Fruit fly (Drosophila melanogaster) whole organism, embryonic: Measurements from ENCODE around the gene Rcd-1r.
A peak's percentile ranks its signal among the peaks of the same experiment; 100 is the strongest.

Source experiments
- Abd-B ChIP-seq: fragments of 200-800 bp; sonication (Bioruptor generic); optimal IDR thresholded peaks from 2 replicates; lab custom pipeline; 2018; ENCODE audit warnings: missing biosample characterization, mild to moderate bottlenecking, missing genetic modification characterization, moderate library complexity
- C15 ChIP-seq: fragments of 200-800 bp; sonication (Bioruptor generic); IDR thresholded peaks from 3 replicates; pipeline ENCODE4 v1.3.6; 2022; ENCODE audit warnings: missing biosample characterization, missing genetic modification characterization
- CG1024 ChIP-seq: fragments of 200-800 bp; sonication (Bioruptor generic); IDR thresholded peaks from 2 replicates; pipeline ENCODE4 v1.3.6; 2022; ENCODE audit warnings: missing biosample characterization, missing genetic modification characterization
- CG10543 ChIP-seq: fragments of 200-800 bp; sonication (Bioruptor generic); optimal IDR thresholded peaks from 3 replicates; lab custom pipeline; 2017; ENCODE audit warnings: missing biosample characterization, mild to moderate bottlenecking, missing genetic modification characterization, moderate library complexity
- CG15601 ChIP-seq: fragments of 200-800 bp; sonication (Bioruptor generic); optimal IDR thresholded peaks from 3 replicates; lab custom pipeline; 2019; ENCODE audit warnings: missing biosample characterization, mild to moderate bottlenecking, missing genetic modification characterization, moderate library complexity
- CG16815 ChIP-seq: fragments of 200-800 bp; sonication (Bioruptor generic); optimal IDR thresholded peaks from 3 replicates; lab custom pipeline; 2017; ENCODE audit warnings: missing biosample characterization, mild to moderate bottlenecking, missing genetic modification characterization
- CG17186 ChIP-seq: fragments of 200-800 bp; sonication (Bioruptor generic); optimal IDR thresholded peaks from 3 replicates; lab custom pipeline; 2017; ENCODE audit warnings: missing biosample characterization, missing genetic modification reagents, missing genetic modification characterization
- CG18599 ChIP-seq: fragments of 200-800 bp; sonication (Bioruptor generic); optimal IDR thresholded peaks from 3 replicates; lab custom pipeline; 2017; ENCODE audit warnings: missing biosample characterization, missing genetic modification characterization, mild to moderate bottlenecking, moderate library complexity, missing genetic modification reagents
- CG31365 ChIP-seq: fragments of 200-800 bp; sonication (Bioruptor generic); optimal IDR thresholded peaks from 2 replicates; lab custom pipeline; 2018; ENCODE audit warnings: missing biosample characterization, mild to moderate bottlenecking, missing genetic modification characterization
- CG5180 ChIP-seq: fragments of 200-800 bp; sonication (Bioruptor generic); optimal IDR thresholded peaks from 3 replicates; lab custom pipeline; 2017; ENCODE audit warnings: missing biosample characterization, missing genetic modification characterization, mild to moderate bottlenecking, moderate library complexity, missing genetic modification reagents
- CG6254 ChIP-seq: fragments of 200-800 bp; sonication (Bioruptor generic); optimal IDR thresholded peaks from 3 replicates; lab custom pipeline; 2017; ENCODE audit warnings: mild to moderate bottlenecking, missing biosample characterization, missing genetic modification reagents, missing genetic modification characterization
- CG6272 ChIP-seq: fragments of 200-800 bp; sonication (Bioruptor generic); IDR thresholded peaks from 2 replicates; pipeline ENCODE4 v1.3.6; 2022; ENCODE audit warnings: missing biosample characterization, missing genetic modification characterization
- CG7357 ChIP-seq: fragments of 200-800 bp; sonication (Bioruptor generic); IDR thresholded peaks from 3 replicates; pipeline ENCODE4 v1.3.6; 2022; ENCODE audit warnings: missing biosample characterization, missing genetic modification characterization
- CG7556 ChIP-seq: fragments of 200-800 bp; sonication (Bioruptor generic); optimal IDR thresholded peaks from 2 replicates; lab custom pipeline; 2017; ENCODE audit warnings: missing biosample characterization, mild to moderate bottlenecking, missing genetic modification characterization
- CG8359 ChIP-seq: fragments of 200-800 bp; sonication (Bioruptor generic); optimal IDR thresholded peaks from 2 replicates; lab custom pipeline; 2017; ENCODE audit warnings: missing biosample characterization, mild to moderate bottlenecking, missing genetic modification characterization, borderline replicate concordance
- CG8388 ChIP-seq: fragments of 200-800 bp; sonication (Bioruptor generic); optimal IDR thresholded peaks from 2 replicates; lab custom pipeline; 2019; ENCODE audit warnings: missing biosample characterization, mild to moderate bottlenecking, missing genetic modification characterization, moderate library complexity
- CG8478 ChIP-seq: fragments of >200 bp; optimal IDR thresholded peaks from 2 replicates; lab custom pipeline; 2018
- CG9437 ChIP-seq: fragments of 200-800 bp; sonication (Bioruptor generic); optimal IDR thresholded peaks from 2 replicates; lab custom pipeline; 2018; ENCODE audit warnings: missing biosample characterization, mild to moderate bottlenecking, missing genetic modification characterization
- E2f1 ChIP-seq: fragments of 200-800 bp; sonication (Bioruptor generic); IDR thresholded peaks from 2 replicates; pipeline ENCODE4 v1.3.6; 2022; ENCODE audit warnings: missing biosample characterization, missing genetic modification characterization
- Elba2 ChIP-seq: fragments of 200-800 bp; sonication (Bioruptor generic); optimal IDR thresholded peaks from 3 replicates; lab custom pipeline; 2016; ENCODE audit warnings: missing biosample characterization, missing genetic modification characterization
- HHEX ChIP-seq: fragments of 200-800 bp; sonication (Bioruptor generic); optimal IDR thresholded peaks from 3 replicates; lab custom pipeline; 2017; ENCODE audit warnings: missing biosample characterization, mild to moderate bottlenecking, missing genetic modification characterization, missing genetic modification reagents
- HLHmδ ChIP-seq: fragments of 200-800 bp; sonication (Bioruptor generic); optimal IDR thresholded peaks from 2 replicates; lab custom pipeline; 2018; ENCODE audit warnings: missing biosample characterization, mild to moderate bottlenecking, missing genetic modification characterization, moderate library complexity
- Hey ChIP-seq: fragments of 200-800 bp; sonication (Bioruptor generic); optimal IDR thresholded peaks from 3 replicates; lab custom pipeline; 2018; ENCODE audit warnings: missing biosample characterization, mild to moderate bottlenecking, missing genetic modification characterization
- MBD-R2 ChIP-seq: fragments of 200-800 bp; sonication (Bioruptor generic); IDR thresholded peaks from 2 replicates; pipeline ENCODE4 v1.3.6; 2022; ENCODE audit warnings: missing biosample characterization, missing genetic modification characterization
- NFAT ChIP-seq: fragments of 200-800 bp; sonication (Bioruptor generic); IDR thresholded peaks from 2 replicates; pipeline ENCODE4 v1.3.6; 2022; ENCODE audit warnings: missing biosample characterization, missing genetic modification characterization
- Ravus ChIP-seq: fragments of 200-800 bp; sonication (Bioruptor generic); IDR thresholded peaks from 2 replicates; pipeline ENCODE4 v1.3.6; 2022; ENCODE audit warnings: missing biosample characterization, missing genetic modification characterization
- Side ChIP-seq: fragments of 200-800 bp; sonication (Bioruptor generic); optimal IDR thresholded peaks from 2 replicates; lab custom pipeline; 2016; ENCODE audit warnings: missing biosample characterization, missing genetic modification characterization
- Sry-β ChIP-seq: fragments of 200-800 bp; sonication (Bioruptor generic); optimal IDR thresholded peaks from 2 replicates; lab custom pipeline; 2018; ENCODE audit warnings: missing biosample characterization, mild to moderate bottlenecking, missing genetic modification characterization, moderate library complexity
- Tbp ChIP-seq: fragments of >200 bp; optimal IDR thresholded peaks from 2 replicates; lab custom pipeline; 2018; ENCODE audit warnings: missing biosample characterization, missing genetic modification characterization
- ac ChIP-seq: fragments of 200-800 bp; sonication (Bioruptor generic); optimal IDR thresholded peaks from 3 replicates; lab custom pipeline; 2017; ENCODE audit warnings: missing biosample characterization, mild to moderate bottlenecking, missing genetic modification characterization
- ase ChIP-seq: fragments of 200-800 bp; sonication (Bioruptor generic); IDR thresholded peaks from 3 replicates; pipeline ENCODE4 v1.3.6; 2022; ENCODE audit warnings: missing biosample characterization, missing genetic modification characterization
- ash1 ChIP-seq: fragments of 200-800 bp; sonication (Bioruptor generic); optimal IDR thresholded peaks from 2 replicates; lab custom pipeline; 2018; ENCODE audit warnings: missing biosample characterization, mild to moderate bottlenecking, missing genetic modification characterization
- ato ChIP-seq: fragments of 200-800 bp; sonication (Bioruptor generic); IDR thresholded peaks from 2 replicates; pipeline ENCODE4 v1.3.6; 2022; ENCODE audit warnings: missing biosample characterization, missing genetic modification characterization; ENCODE audit not compliant: partially characterized antibody
- br ChIP-seq: fragments of >200 bp; optimal IDR thresholded peaks from 2 replicates; lab custom pipeline; 2017
- cato ChIP-seq: fragments of 200-800 bp; sonication (Bioruptor generic); optimal IDR thresholded peaks from 2 replicates; lab custom pipeline; 2016; ENCODE audit warnings: missing biosample characterization, missing genetic modification characterization, borderline replicate concordance
- caup ChIP-seq: fragments of 200-800 bp; sonication (Bioruptor generic); optimal IDR thresholded peaks from 3 replicates; lab custom pipeline; 2017; ENCODE audit warnings: missing biosample characterization, mild to moderate bottlenecking, missing genetic modification characterization, moderate library complexity; ENCODE audit not compliant: severe bottlenecking
- cwo ChIP-seq: fragments of 200-800 bp; sonication (Bioruptor generic); optimal IDR thresholded peaks from 3 replicates; lab custom pipeline; 2017; ENCODE audit warnings: missing biosample characterization, missing genetic modification characterization, mild to moderate bottlenecking, moderate library complexity, missing genetic modification reagents
- danr ChIP-seq: fragments of 200-800 bp; sonication (Bioruptor generic); IDR thresholded peaks from 2 replicates; pipeline ENCODE4 v1.3.6; 2022; ENCODE audit warnings: missing biosample characterization, missing genetic modification characterization
- fru ChIP-seq: fragments of >200 bp; optimal IDR thresholded peaks from 2 replicates; lab custom pipeline; 2017
- gce ChIP-seq: fragments of 200-800 bp; sonication (Bioruptor generic); IDR thresholded peaks from 3 replicates; pipeline ENCODE4 v1.3.6; 2022; ENCODE audit warnings: missing biosample characterization, missing genetic modification characterization
- h ChIP-seq: fragments of >200 bp; optimal IDR thresholded peaks from 2 replicates; lab custom pipeline; 2017
- hb ChIP-seq: fragments of 200-800 bp; sonication (Bioruptor generic); IDR thresholded peaks from 3 replicates; pipeline ENCODE4 v1.3.6; 2022; ENCODE audit warnings: missing biosample characterization, missing genetic modification characterization; ENCODE audit not compliant: partially characterized antibody
- klu ChIP-seq: fragments of 200-800 bp; sonication (Bioruptor generic); IDR thresholded peaks from 2 replicates; pipeline ENCODE4 v1.3.6; 2022; ENCODE audit warnings: missing biosample characterization, missing genetic modification characterization
- lmd ChIP-seq: fragments of 200-800 bp; sonication (Bioruptor generic); IDR thresholded peaks from 2 replicates; pipeline ENCODE4 v1.3.6; 2022; ENCODE audit warnings: missing biosample characterization, missing genetic modification characterization
- p53 ChIP-seq: fragments of 200-800 bp; sonication (Bioruptor generic); optimal IDR thresholded peaks from 2 replicates; lab custom pipeline; 2016; ENCODE audit warnings: missing biosample characterization, missing genetic modification characterization
- ranshi ChIP-seq: fragments of 200-800 bp; sonication (Bioruptor generic); IDR thresholded peaks from 2 replicates; pipeline ENCODE4 v1.3.6; 2022; ENCODE audit warnings: missing biosample characterization, missing genetic modification characterization
- sd ChIP-seq: fragments of 200-800 bp; sonication (Bioruptor generic); optimal IDR thresholded peaks from 3 replicates; lab custom pipeline; 2018; ENCODE audit warnings: missing biosample characterization, mild to moderate bottlenecking, missing genetic modification characterization, moderate library complexity
- slou ChIP-seq: fragments of 200-800 bp; sonication (Bioruptor generic); optimal IDR thresholded peaks from 3 replicates; lab custom pipeline; 2016; ENCODE audit warnings: missing biosample characterization, missing genetic modification characterization
- sr ChIP-seq: fragments of 200-800 bp; sonication (Bioruptor generic); IDR thresholded peaks from 3 replicates; pipeline ENCODE4 v1.3.6; 2022; ENCODE audit warnings: missing biosample characterization, missing genetic modification characterization
- sug ChIP-seq: fragments of 200-800 bp; optimal IDR thresholded peaks from 2 replicates; lab custom pipeline; 2019; ENCODE audit warnings: missing biosample characterization, mild to moderate bottlenecking, missing genetic modification characterization, moderate library complexity
- tx ChIP-seq: fragments of 200-800 bp; sonication (Bioruptor generic); optimal IDR thresholded peaks from 2 replicates; lab custom pipeline; 2016; ENCODE audit warnings: missing biosample characterization, missing genetic modification characterization

Gene Rcd-1r

dm6 chr2L:8982584-8983302 lies 31.1 kb downstream of the Rcd-1r start (continued):
- peak; percentile 44 for TF ChIP-seq CG18599 (GFP tag; lab: Kevin White, UChicago)
- no peak for TF ChIP-seq Ravus (GFP tag; lab: Robert Waterston, UW)
- TF ChIP-seq br (lab: Kevin White, UChicago) = no peak
- TF ChIP-seq HLHmδ = no peak
- TF ChIP-seq Elba2 (GFP tag; lab: Kevin White, UChicago) = no peak
- TF ChIP-seq CG15601 = no peak
- no peak for TF ChIP-seq CG8478 (lab: Kevin White, UChicago)
- peak; percentile 28; the same call in 1 of the 2 replicates for TF ChIP-seq NFAT (GFP tag; lab: Robert Waterston, UW)
- peak; percentile 32 for TF ChIP-seq cwo (GFP tag; lab: Kevin White, UChicago)
- no peak for TF ChIP-seq sug (tag; lab: Kevin White, UChicago)
- TF ChIP-seq CG8359 (GFP tag; lab: Kevin White, UChicago) = no peak
- peak; percentile 27 for TF ChIP-seq caup
- TF ChIP-seq CG8388 (GFP tag; lab: Kevin White, UChicago) = peak; percentile 31
- TF ChIP-seq cato (GFP tag; lab: Kevin White, UChicago) = no peak
- TF ChIP-seq CG9437 (GFP tag; lab: Kevin White, UChicago) = peak; percentile 7
- TF ChIP-seq ash1 = no peak
- no peak for TF ChIP-seq Tbp
- no peak for TF ChIP-seq h (lab: Kevin White, UChicago)
- no peak for TF ChIP-seq CG31365 (tag; lab: Kevin White, UChicago)
- TF ChIP-seq CG7357 (GFP tag; lab: Robert Waterston, UW) = peak; percentile 42; the same call in 1 of the 3 replicates
- no peak for TF ChIP-seq MBD-R2
- peak; percentile 2 for TF ChIP-seq CG10543 (GFP tag; lab: Kevin White, UChicago)
- peak; percentile 28 for TF ChIP-seq Abd-B (GFP tag; lab: Kevin White, UChicago)
- TF ChIP-seq CG7556 = peak; percentile 40
- TF ChIP-seq sr (GFP tag; lab: Robert Waterston, UW) = no peak
- no peak for TF ChIP-seq CG6272 (GFP tag; lab: Robert Waterston, UW)
- TF ChIP-seq CG6254 (GFP tag; lab: Kevin White, UChicago) = no peak
- TF ChIP-seq Sry-β = no peak
- no peak for TF ChIP-seq CG16815 (GFP tag; lab: Kevin White, UChicago)
- no peak for TF ChIP-seq slou (GFP tag; lab: Kevin White, UChicago)
- TF ChIP-seq hb (GFP tag; lab: Robert Waterston, UW) = no peak
- peak; percentile 24 for TF ChIP-seq HHEX
- TF ChIP-seq ato (GFP tag; lab: Robert Waterston, UW) = no peak
- peak; percentile 13 for TF ChIP-seq CG5180 (GFP tag; lab: Kevin White, UChicago)
- no peak for TF ChIP-seq klu (GFP tag; lab: Robert Waterston, UW)
- no peak for TF ChIP-seq CG17186 (GFP tag; lab: Kevin White, UChicago)
- no peak for TF ChIP-seq gce (GFP tag; lab: Robert Waterston, UW)
- no peak for TF ChIP-seq ac (GFP tag; lab: Kevin White, UChicago)
- TF ChIP-seq lmd (GFP tag; lab: Robert Waterston, UW) = peak; percentile 62; the same call in 1 of the 2 replicates
- no peak for TF ChIP-seq p53 (GFP tag; lab: Kevin White, UChicago)
- TF ChIP-seq fru (lab: Kevin White, UChicago) = no peak
- TF ChIP-seq danr (GFP tag; lab: Robert Waterston, UW) = no peak
- TF ChIP-seq C15 = no peak
- peak; percentile 45; the same call in 1 of the 3 replicates for TF ChIP-seq ase (GFP tag; lab: Robert Waterston, UW)
- no peak for TF ChIP-seq Side (GFP tag; lab: Kevin White, UChicago)
- TF ChIP-seq ranshi (GFP tag; lab: Robert Waterston, UW) = 0 out of 2 replicates have a peak, but pooled peaks have one; percentile 4
- no peak for TF ChIP-seq tx (GFP tag; lab: Kevin White, UChicago)
- 0 out of 2 replicates have a peak, but pooled peaks have one; percentile 35 for TF ChIP-seq E2f1 (GFP tag; lab: Robert Waterston, UW)
- peak; percentile 52 for TF ChIP-seq sd (tag; lab: Kevin White, UChicago)
- no peak for TF ChIP-seq Hey (tag; lab: Kevin White, UChicago)
- no peak for TF ChIP-seq CG1024
